Worm (Caenorhabditis elegans) whole organism, young adult: ENCODE results near the gene ZK1290.13.

Source experiments
- F22D6.2 ChIP-seq: sonication (generic microtip); optimal IDR thresholded peaks from 2 replicates; lab custom pipeline; 2016; ENCODE audit warnings: mild to moderate bottlenecking, missing genetic modification characterization, missing compliant biosample characterization
- K11D2.4 ChIP-seq: fragments of 200-800 bp; sonication (Bioruptor generic); IDR thresholded peaks from 2 replicates; pipeline ENCODE4 v1.3.6; 2022; ENCODE audit warnings: missing genetic modification reagents, missing genetic modification characterization, missing compliant biosample characterization
- lsl-1 ChIP-seq: fragments of 200-800 bp; sonication (Bioruptor generic); optimal IDR thresholded peaks from 2 replicates; lab custom pipeline; 2018; ENCODE audit warnings: mild to moderate bottlenecking, missing genetic modification characterization, moderate library complexity, missing compliant biosample characterization
- rcor-1 ChIP-seq: fragments of 200-800 bp; sonication (Bioruptor generic); IDR thresholded peaks from 2 replicates; pipeline ENCODE4 v1.3.6; 2022; ENCODE audit warnings: missing genetic modification reagents, missing genetic modification characterization, missing compliant biosample characterization

- TF ChIP-seq lsl-1 (GFP tag; lab: Kevin White, UChicago) = no peak
- no peak for TF ChIP-seq rcor-1
- TF ChIP-seq K11D2.4 = no peak
- TF ChIP-seq F22D6.2 (tag; lab: Kevin White, UChicago) = no peak
These were observed 40.7 kb upstream of the ZK1290.13 start, which contains the start of gene R10H1.1 for ce11 chrII:7494155-7494554.
